Fruit fly (Drosophila melanogaster) whole organism, embryonic: ENCODE results near the gene CG42488.

Source experiments
- Abd-B ChIP-seq: fragments of 200-800 bp; sonication (Bioruptor generic); optimal IDR thresholded peaks from 2 replicates; lab custom pipeline; 2018; ENCODE audit warnings: missing biosample characterization, mild to moderate bottlenecking, missing genetic modification characterization, moderate library complexity
- CG9817 ChIP-seq: fragments of 200-800 bp; sonication (Bioruptor generic); optimal IDR thresholded peaks from 2 replicates; lab custom pipeline; 2018; ENCODE audit warnings: missing biosample characterization, mild to moderate bottlenecking, missing genetic modification characterization, moderate library complexity
- Hmr ChIP-seq: fragments of 200-800 bp; sonication (Bioruptor generic); optimal IDR thresholded peaks from 3 replicates; lab custom pipeline; 2017; ENCODE audit warnings: mild to moderate bottlenecking, missing biosample characterization, missing genetic modification reagents, missing genetic modification characterization
- Hr39 ChIP-seq: fragments of >200 bp; optimal IDR thresholded peaks from 2 replicates; lab custom pipeline; 2017
- Hr78 ChIP-seq, 2 experiments: fragments of 200-800 bp in 1 of 2; fragments of >200 bp in 1 of 2; sonication (Bioruptor generic) in 1 of 2; optimal IDR thresholded peaks; 2 replicates each; lab custom pipeline; 2017 to 2019; ENCODE audit warnings: missing biosample characterization in 2 of 2, missing genetic modification characterization in 2 of 2, mild to moderate bottlenecking in 1 of 2, moderate library complexity in 1 of 2
- Spps ChIP-seq: fragments of 200-800 bp; sonication (Bioruptor generic); optimal IDR thresholded peaks from 2 replicates; lab custom pipeline; 2018; ENCODE audit warnings: missing biosample characterization, mild to moderate bottlenecking, missing genetic modification characterization
- tin ChIP-seq: fragments of 200-800 bp; sonication (Bioruptor generic); optimal IDR thresholded peaks from 3 replicates; lab custom pipeline; 2016; ENCODE audit warnings: missing biosample characterization, missing genetic modification characterization

dm6 chr3R:25489685-25490084, 6.8 kb downstream of the CG42488 start:
- TF ChIP-seq Abd-B (GFP tag; lab: Kevin White, UChicago), result peak; percentile 26
- no peak for TF ChIP-seq tin (GFP tag; lab: Kevin White, UChicago)
- TF ChIP-seq Hr78 (GFP tag; optimal IDR thresholded peaks at IDR 0.05; lab: Kevin White, UChicago), result no peak
- no peak for TF ChIP-seq Hmr (GFP tag; lab: Kevin White, UChicago)
- no peak for TF ChIP-seq CG9817
- no peak for TF ChIP-seq Hr39
- no peak for TF ChIP-seq Spps (tag; lab: Kevin White, UChicago)
